Fruit fly (Drosophila melanogaster): ENCODE results near the gene CG15628.

CG15628 gene

dm6 chr2L:4794524-4794804, 27.1 kb upstream of the CG15628 start, which contains the start of gene CG3294 (continued):
- TF ChIP-seq az2 (GFP tag; optimal IDR thresholded peaks at IDR 0.05), result no peak
- TF ChIP-seq psq (GFP tag; optimal IDR thresholded peaks at IDR 0.05), result no peak
- peak; percentile 14 for TF ChIP-seq phol (tag; optimal IDR thresholded peaks at IDR 0.05)
- no peak for TF ChIP-seq Sox100B (GFP tag; optimal IDR thresholded peaks at IDR 0.05)
- peak; percentile 90 for TF ChIP-seq MBD-R2 (GFP tag; IDR thresholded peaks at IDR 0.05)
- no peak for TF ChIP-seq dan (GFP tag; IDR thresholded peaks at IDR 0.05)
- no peak for TF ChIP-seq HmgD (GFP tag; optimal IDR thresholded peaks at IDR 0.05)
- TF ChIP-seq ERR (GFP tag; optimal IDR thresholded peaks at IDR 0.05), result no peak
- TF ChIP-seq CG17912 (GFP tag; optimal IDR thresholded peaks at IDR 0.05), result no peak
- TF ChIP-seq kay (GFP tag; optimal IDR thresholded peaks at IDR 0.05), result no peak
- no peak for TF ChIP-seq Optix (GFP tag; IDR thresholded peaks at IDR 0.05)
- TF ChIP-seq CG8359 (GFP tag; optimal IDR thresholded peaks at IDR 0.05; ENCODE audit: borderline replicate concordance), result no peak
- TF ChIP-seq Atf-2 (GFP tag; optimal IDR thresholded peaks at IDR 0.05), result no peak
- no peak for TF ChIP-seq chinmo (GFP tag; IDR thresholded peaks at IDR 0.05; ENCODE audit: partially characterized antibody)
- no peak for TF ChIP-seq disco-r (GFP tag; optimal IDR thresholded peaks at IDR 0.05)
- TF ChIP-seq Meics (GFP tag; optimal IDR thresholded peaks at IDR 0.05), result no peak
- TF ChIP-seq en (GFP tag; optimal IDR thresholded peaks at IDR 0.05), result no peak
- no peak for TF ChIP-seq CG1529 (GFP tag; optimal IDR thresholded peaks at IDR 0.05)
- no peak for TF ChIP-seq bcd (GFP tag; optimal IDR thresholded peaks at IDR 0.05)
- no peak for TF ChIP-seq dati (GFP tag; IDR thresholded peaks at IDR 0.05)
- TF ChIP-seq hb (GFP tag; IDR thresholded peaks at IDR 0.05; ENCODE audit: partially characterized antibody), result no peak
- no peak for TF ChIP-seq CG6654 (GFP tag; optimal IDR thresholded peaks at IDR 0.05)
- peak; percentile 47 for TF ChIP-seq Dp (GFP tag; optimal IDR thresholded peaks at IDR 0.05)
- TF ChIP-seq CG12155 (GFP tag; optimal IDR thresholded peaks at IDR 0.05), result no peak
- TF ChIP-seq CG8388 (GFP tag; optimal IDR thresholded peaks at IDR 0.05), result no peak
- TF ChIP-seq Hsf (GFP tag; optimal IDR thresholded peaks at IDR 0.05), result no peak
- no peak for TF ChIP-seq Ets65A (GFP tag)
- no peak for TF ChIP-seq CG3407 (GFP tag; optimal IDR thresholded peaks at IDR 0.05)
- TF ChIP-seq fd3F (GFP tag; optimal IDR thresholded peaks at IDR 0.05), result no peak
- TF ChIP-seq CG3281 (GFP tag; optimal IDR thresholded peaks at IDR 0.05), result no peak
- no peak for TF ChIP-seq Opbp (GFP tag; IDR thresholded peaks at IDR 0.05; ENCODE audit: partially characterized antibody)
- no peak for TF ChIP-seq eve (GFP tag; optimal IDR thresholded peaks at IDR 0.05)
- peak; percentile 5 for TF ChIP-seq sd (tag; optimal IDR thresholded peaks at IDR 0.05)
- TF ChIP-seq CG9932 (GFP tag; IDR thresholded peaks at IDR 0.05), result no peak
- TF ChIP-seq ftz-f1 (GFP tag; optimal IDR thresholded peaks at IDR 0.05), result no peak
- TF ChIP-seq CG13123 (GFP tag; optimal IDR thresholded peaks at IDR 0.05), result no peak
- TF ChIP-seq CG7556 (GFP tag; optimal IDR thresholded peaks at IDR 0.05), result no peak
- TF ChIP-seq CG2712 (tag; optimal IDR thresholded peaks at IDR 0.05), result no peak
- peak; percentile 65 to 93 for TF ChIP-seq crp (GFP tag; optimal IDR thresholded peaks at IDR 0.05)
- TF ChIP-seq br (optimal IDR thresholded peaks at IDR 0.05), result no peak
- no peak for TF ChIP-seq HLH4C (GFP tag; IDR thresholded peaks at IDR 0.05; ENCODE audit: partially characterized antibody)
- no peak for TF ChIP-seq tx (GFP tag; optimal IDR thresholded peaks at IDR 0.05)
- TF ChIP-seq pzg (GFP tag; optimal IDR thresholded peaks at IDR 0.05), result peak; percentile 53
- no peak for TF ChIP-seq emc (GFP tag; optimal IDR thresholded peaks at IDR 0.05)
- no peak for TF ChIP-seq Hmr (GFP tag; optimal IDR thresholded peaks at IDR 0.05)
- no peak for TF ChIP-seq Mad (GFP tag; optimal IDR thresholded peaks at IDR 0.05)
- peak; percentile 54 for TF ChIP-seq E2f2 (GFP tag; IDR thresholded peaks at IDR 0.05)
- TF ChIP-seq her (GFP tag; optimal IDR thresholded peaks at IDR 0.05), result peak; percentile 98
- TF ChIP-seq CG10267 (tag; optimal IDR thresholded peaks at IDR 0.05), result peak; percentile 3
- TF ChIP-seq ham (GFP tag; IDR thresholded peaks at IDR 0.05), result no peak
- TF ChIP-seq CG10654 (GFP tag; optimal IDR thresholded peaks at IDR 0.05), result no peak
- TF ChIP-seq CG16779 (GFP tag; IDR thresholded peaks at IDR 0.05), result no peak
- no peak for TF ChIP-seq Hr51 (GFP tag; optimal IDR thresholded peaks at IDR 0.05)
